Worm (Caenorhabditis elegans) whole organism, late embryonic: Measurements from ENCODE around the gene R05D8.9.

Source experiments
- ahr-1 ChIP-seq: sonication (generic microtip); optimal IDR thresholded peaks from 2 replicates; lab custom pipeline; 2016; ENCODE audit warnings: missing genetic modification characterization, missing compliant biosample characterization
- ama-1 ChIP-seq: fragments of 150-350 bp; optimal IDR thresholded peaks from 2 replicates; lab custom pipeline; 2014
- ceh-24 ChIP-seq: sonication (generic microtip); optimal IDR thresholded peaks from 2 replicates; lab custom pipeline; 2016; ENCODE audit warnings: mild to moderate bottlenecking, missing genetic modification characterization, missing compliant biosample characterization
- ceh-34 ChIP-seq: sonication (generic microtip); optimal IDR thresholded peaks from 2 replicates; lab custom pipeline; 2016; ENCODE audit warnings: mild to moderate bottlenecking, missing genetic modification characterization, missing compliant biosample characterization
- eyg-1 ChIP-seq: sonication (generic microtip); optimal IDR thresholded peaks from 2 replicates; lab custom pipeline; 2016; ENCODE audit warnings: missing genotype, missing genetic modification characterization, missing compliant biosample characterization
- hlh-6 ChIP-seq: sonication (generic microtip); optimal IDR thresholded peaks from 2 replicates; lab custom pipeline; 2016; ENCODE audit warnings: missing genotype, missing genetic modification characterization, missing compliant biosample characterization
- nfya-1 ChIP-seq: sonication (generic microtip); optimal IDR thresholded peaks from 2 replicates; lab custom pipeline; 2017; ENCODE audit warnings: missing genetic modification characterization, mild to moderate bottlenecking, missing compliant biosample characterization, antibody characterized with exemption, moderate library complexity
- nhr-11 ChIP-seq: fragments of 150-350 bp; optimal IDR thresholded peaks from 2 replicates; lab custom pipeline; 2014; ENCODE audit warnings: missing biosample characterization, missing genetic modification characterization
- npax-4 ChIP-seq: sonication (generic microtip); optimal IDR thresholded peaks from 2 replicates; lab custom pipeline; 2016; ENCODE audit warnings: missing genetic modification characterization, missing compliant biosample characterization
- pag-3 ChIP-seq: sonication (generic microtip); optimal IDR thresholded peaks from 2 replicates; lab custom pipeline; 2016; ENCODE audit warnings: missing compliant biosample characterization, missing genetic modification characterization, borderline replicate concordance
- unc-3 ChIP-seq, 2 experiments: fragments of 200-800 bp in 1 of 2; sonication (Bioruptor generic) in 1 of 2; sonication (generic microtip) in 1 of 2; conservative IDR thresholded peaks in 1 of 2; optimal IDR thresholded peaks in 1 of 2; 2 replicates each; pipeline versions ENCODE4 v1.3.6 to Lab custom; 2016 to 2022; ENCODE audit warnings: missing compliant biosample characterization in 2 of 2, missing genetic modification characterization in 2 of 2, missing genetic modification reagents in 1 of 2
- unc-55 ChIP-seq: sonication (generic microtip); optimal IDR thresholded peaks from 2 replicates; lab custom pipeline; 2017; ENCODE audit warnings: missing biosample characterization, missing genetic modification reagents, missing genetic modification characterization
- ztf-16 ChIP-seq: sonication (generic microtip); optimal IDR thresholded peaks from 2 replicates; lab custom pipeline; 2017; ENCODE audit warnings: missing genetic modification characterization, missing compliant biosample characterization

- no peak for TF ChIP-seq eyg-1 (tag; lab: Kevin White, UChicago)
- TF ChIP-seq unc-3 (GFP tag; conservative IDR thresholded peaks at IDR 0.05; lab: Robert Waterston, UW): no peak
- no peak for TF ChIP-seq unc-3 (tag; optimal IDR thresholded peaks at IDR 0.05; lab: Kevin White, UChicago)
- TF ChIP-seq nfya-1: no peak
- no peak for TF ChIP-seq ceh-24 (tag; lab: Kevin White, UChicago)
- TF ChIP-seq ama-1 (lab: Kevin White, UChicago): no peak
- TF ChIP-seq hlh-6: no peak
- TF ChIP-seq unc-55 (GFP tag; lab: Kevin White, UChicago): no peak
- TF ChIP-seq ahr-1 (tag; lab: Kevin White, UChicago): no peak
- TF ChIP-seq nhr-11: no peak
- no peak for TF ChIP-seq pag-3
- no peak for TF ChIP-seq ceh-34 (tag; lab: Kevin White, UChicago)
- no peak for TF ChIP-seq npax-4 (tag; lab: Kevin White, UChicago)
- TF ChIP-seq ztf-16 (tag; lab: Kevin White, UChicago): no peak
These were observed 14.4 kb downstream of the R05D8.9 start, which contains the start of gene srx-26 for ce11 chrV:2753007-2753406.
